Worm (Caenorhabditis elegans) whole organism, late embryonic: ENCODE data around the gene duo-1.

Experiments used
- C08G9.2 ChIP-seq: sonication (generic microtip); optimal IDR thresholded peaks from 2 replicates; lab custom pipeline; 2016; ENCODE audit warnings: mild to moderate bottlenecking, missing genetic modification characterization, moderate library complexity, missing compliant biosample characterization
- F13H6.1 ChIP-seq: sonication (generic microtip); optimal IDR thresholded peaks from 2 replicates; lab custom pipeline; 2016; ENCODE audit warnings: missing genetic modification characterization, missing compliant biosample characterization
- K02D7.2 ChIP-seq: sonication (generic microtip); optimal IDR thresholded peaks from 2 replicates; lab custom pipeline; 2017; ENCODE audit warnings: mild to moderate bottlenecking, missing genetic modification characterization, missing compliant biosample characterization
- T23F11.4 ChIP-seq: fragments of 200-800 bp; sonication (Bioruptor generic); optimal IDR thresholded peaks from 2 replicates; lab custom pipeline; 2018; ENCODE audit warnings: mild to moderate bottlenecking, missing genetic modification characterization, missing compliant biosample characterization
- ahr-1 ChIP-seq: sonication (generic microtip); optimal IDR thresholded peaks from 2 replicates; lab custom pipeline; 2016; ENCODE audit warnings: missing genetic modification characterization, missing compliant biosample characterization
- ama-1 ChIP-seq: fragments of 150-350 bp; optimal IDR thresholded peaks from 2 replicates; lab custom pipeline; 2014
- ceh-18 ChIP-seq: sonication (generic microtip); optimal IDR thresholded peaks from 2 replicates; lab custom pipeline; 2016; ENCODE audit warnings: missing genetic modification characterization, missing compliant biosample characterization
- ceh-19 ChIP-seq: fragments of 200-800 bp; sonication (Bioruptor generic); optimal IDR thresholded peaks from 2 replicates; lab custom pipeline; 2018; ENCODE audit warnings: mild to moderate bottlenecking, missing genetic modification characterization, missing compliant biosample characterization
- ceh-2 ChIP-seq: sonication (generic microtip); optimal IDR thresholded peaks from 2 replicates; lab custom pipeline; 2016; ENCODE audit warnings: missing genotype, missing genetic modification characterization, missing compliant biosample characterization
- ceh-24 ChIP-seq: sonication (generic microtip); optimal IDR thresholded peaks from 2 replicates; lab custom pipeline; 2016; ENCODE audit warnings: mild to moderate bottlenecking, missing genetic modification characterization, missing compliant biosample characterization
- ceh-30 ChIP-seq: fragments of 150-350 bp; optimal IDR thresholded peaks from 2 replicates; lab custom pipeline; 2014; ENCODE audit warnings: missing biosample characterization, missing genetic modification characterization
- ceh-31 ChIP-seq: sonication (generic microtip); optimal IDR thresholded peaks from 2 replicates; lab custom pipeline; 2016; ENCODE audit warnings: missing genetic modification characterization, missing compliant biosample characterization
- ceh-34 ChIP-seq: sonication (generic microtip); optimal IDR thresholded peaks from 2 replicates; lab custom pipeline; 2016; ENCODE audit warnings: mild to moderate bottlenecking, missing genetic modification characterization, missing compliant biosample characterization
- ceh-48 ChIP-seq: sonication (generic microtip); optimal IDR thresholded peaks from 2 replicates; lab custom pipeline; 2016; ENCODE audit warnings: missing genetic modification characterization, inconsistent platforms, missing compliant biosample characterization
- ceh-6 ChIP-seq: fragments of 200-800 bp; sonication (Bioruptor generic); optimal IDR thresholded peaks from 2 replicates; lab custom pipeline; 2018; ENCODE audit warnings: mild to moderate bottlenecking, missing genetic modification characterization, missing compliant biosample characterization
- ceh-9 ChIP-seq: sonication (generic microtip); optimal IDR thresholded peaks from 2 replicates; lab custom pipeline; 2016; ENCODE audit warnings: mild to moderate bottlenecking, missing genetic modification characterization, inconsistent platforms, missing compliant biosample characterization
- dmd-4 ChIP-seq: sonication (generic microtip); optimal IDR thresholded peaks from 2 replicates; lab custom pipeline; 2016; ENCODE audit warnings: borderline replicate concordance, missing genetic modification characterization, missing compliant biosample characterization
- eyg-1 ChIP-seq: sonication (generic microtip); optimal IDR thresholded peaks from 2 replicates; lab custom pipeline; 2016; ENCODE audit warnings: missing genotype, missing genetic modification characterization, missing compliant biosample characterization
- fax-1 ChIP-seq: sonication (generic microtip); optimal IDR thresholded peaks from 2 replicates; lab custom pipeline; 2016; ENCODE audit warnings: missing genotype, missing genetic modification characterization, missing compliant biosample characterization
- fkh-10 ChIP-seq: fragments of 150-350 bp; optimal IDR thresholded peaks from 2 replicates; lab custom pipeline; 2014; ENCODE audit warnings: missing biosample characterization, missing genetic modification reagents, missing genetic modification characterization
- fkh-6 ChIP-seq: sonication (generic microtip); optimal IDR thresholded peaks from 2 replicates; lab custom pipeline; 2016; ENCODE audit warnings: missing genetic modification characterization, missing compliant biosample characterization
- hlh-13 ChIP-seq: fragments of 200-800 bp; sonication (Bioruptor generic); optimal IDR thresholded peaks from 2 replicates; lab custom pipeline; 2018; ENCODE audit warnings: mild to moderate bottlenecking, missing genetic modification characterization, missing compliant biosample characterization
- hlh-30 ChIP-seq: sonication (generic microtip); optimal IDR thresholded peaks from 2 replicates; lab custom pipeline; 2017; ENCODE audit warnings: antibody characterized with exemption, missing genetic modification characterization, missing compliant biosample characterization; ENCODE audit not compliant: insufficient read depth
- hlh-8 ChIP-seq: sonication (generic microtip); optimal IDR thresholded peaks from 2 replicates; lab custom pipeline; 2016; ENCODE audit warnings: missing genotype, missing genetic modification characterization, missing compliant biosample characterization
- lim-6 ChIP-seq: sonication (generic microtip); optimal IDR thresholded peaks from 2 replicates; lab custom pipeline; 2016; ENCODE audit warnings: missing genetic modification characterization, missing compliant biosample characterization
- madf-2 ChIP-seq: sonication (generic microtip); optimal IDR thresholded peaks from 2 replicates; lab custom pipeline; 2017; ENCODE audit warnings: missing genetic modification characterization, missing compliant biosample characterization
- mec-3 ChIP-seq: sonication (generic microtip); optimal IDR thresholded peaks from 2 replicates; lab custom pipeline; 2016; ENCODE audit warnings: borderline replicate concordance, missing genetic modification characterization, missing compliant biosample characterization
- nhr-11 ChIP-seq: fragments of 150-350 bp; optimal IDR thresholded peaks from 2 replicates; lab custom pipeline; 2014; ENCODE audit warnings: missing biosample characterization, missing genetic modification characterization
- npax-4 ChIP-seq: sonication (generic microtip); optimal IDR thresholded peaks from 2 replicates; lab custom pipeline; 2016; ENCODE audit warnings: missing genetic modification characterization, missing compliant biosample characterization
- odd-2 ChIP-seq: sonication (generic microtip); optimal IDR thresholded peaks from 2 replicates; lab custom pipeline; 2017; ENCODE audit warnings: antibody characterized with exemption, mild to moderate bottlenecking, missing genetic modification characterization, missing compliant biosample characterization
- pag-3 ChIP-seq: sonication (generic microtip); optimal IDR thresholded peaks from 2 replicates; lab custom pipeline; 2016; ENCODE audit warnings: missing compliant biosample characterization, missing genetic modification characterization, borderline replicate concordance
- pat-9 ChIP-seq: fragments of 200-800 bp; sonication (Bioruptor generic); optimal IDR thresholded peaks from 2 replicates; lab custom pipeline; 2018; ENCODE audit warnings: mild to moderate bottlenecking, missing genetic modification characterization, moderate library complexity, missing compliant biosample characterization
- pax-1 ChIP-seq: fragments of 150-350 bp; optimal IDR thresholded peaks from 2 replicates; lab custom pipeline; 2014; ENCODE audit warnings: missing biosample characterization, missing genetic modification characterization
- pha-2 ChIP-seq: sonication (generic microtip); optimal IDR thresholded peaks from 2 replicates; lab custom pipeline; 2017; ENCODE audit warnings: mild to moderate bottlenecking, missing genetic modification characterization, missing compliant biosample characterization
- pha-4 ChIP-seq: fragments of 150-350 bp; optimal IDR thresholded peaks from 2 replicates; lab custom pipeline; 2018; ENCODE audit warnings: missing biosample characterization, missing genetic modification reagents, missing genetic modification characterization
- pqm-1 ChIP-seq: sonication (generic microtip); optimal IDR thresholded peaks from 2 replicates; lab custom pipeline; 2016; ENCODE audit warnings: missing genetic modification characterization, missing compliant biosample characterization
- pros-1 ChIP-seq: fragments of 150-350 bp; optimal IDR thresholded peaks from 2 replicates; lab custom pipeline; 2014; ENCODE audit warnings: missing biosample characterization, missing genetic modification reagents, missing genetic modification characterization
- ref-2 ChIP-seq: sonication (generic microtip); optimal IDR thresholded peaks from 2 replicates; lab custom pipeline; 2016; ENCODE audit warnings: missing genetic modification characterization, missing compliant biosample characterization
- rnt-1 ChIP-seq: sonication (generic microtip); optimal IDR thresholded peaks from 2 replicates; lab custom pipeline; 2016; ENCODE audit warnings: missing genetic modification characterization, missing compliant biosample characterization
- syd-9 ChIP-seq: sonication (generic microtip); optimal IDR thresholded peaks from 2 replicates; lab custom pipeline; 2016; ENCODE audit warnings: mild to moderate bottlenecking, missing genetic modification characterization, moderate library complexity, missing compliant biosample characterization
- tbx-7 ChIP-seq: sonication (generic microtip); optimal IDR thresholded peaks from 2 replicates; lab custom pipeline; 2016; ENCODE audit warnings: missing genotype, missing genetic modification characterization, missing compliant biosample characterization
- ttx-3 ChIP-seq: sonication (generic microtip); optimal IDR thresholded peaks from 2 replicates; lab custom pipeline; 2016; ENCODE audit warnings: missing genetic modification reagents, missing genetic modification characterization, missing compliant biosample characterization
- unc-55 ChIP-seq: sonication (generic microtip); optimal IDR thresholded peaks from 2 replicates; lab custom pipeline; 2017; ENCODE audit warnings: missing biosample characterization, missing genetic modification reagents, missing genetic modification characterization
- unc-86 ChIP-seq: sonication (generic microtip); optimal IDR thresholded peaks from 2 replicates; lab custom pipeline; 2016; ENCODE audit warnings: missing genetic modification characterization, missing compliant biosample characterization
- ztf-16 ChIP-seq: sonication (generic microtip); optimal IDR thresholded peaks from 2 replicates; lab custom pipeline; 2017; ENCODE audit warnings: missing genetic modification characterization, missing compliant biosample characterization

duo-1 gene

DNA sequence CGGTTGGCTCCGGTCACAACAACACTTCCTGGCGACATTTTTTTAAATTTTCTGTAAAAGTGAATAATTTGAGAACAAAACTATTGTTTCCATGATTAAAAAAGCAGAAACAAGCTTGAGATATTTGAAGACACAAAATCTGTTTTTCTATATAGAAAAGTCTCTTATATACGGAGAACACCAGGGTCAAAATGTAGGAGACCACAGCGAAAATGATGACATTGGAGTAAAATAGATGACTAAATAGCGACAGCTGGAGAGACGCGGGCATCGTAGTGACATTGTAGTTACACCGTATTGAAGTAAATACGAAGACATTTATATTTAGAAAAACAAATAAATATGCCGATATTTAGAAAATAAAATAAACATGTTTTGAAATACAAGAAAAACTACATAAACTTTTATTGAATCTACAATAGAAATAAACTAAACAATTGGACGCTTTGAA, 38.3 kb upstream of the duo-1 start, which contains the start of gene sdz-8:
Gene sdz-8, minus strand, starts transcription at position 51 of the 451 bp plus-strand sequence.
- no peak for TF ChIP-seq syd-9 (tag; lab: Kevin White, UChicago)
- TF ChIP-seq pag-3 (tag; lab: Kevin White, UChicago) = no peak
- TF ChIP-seq C08G9.2 (tag; lab: Kevin White, UChicago) = no peak
- no peak for TF ChIP-seq unc-55 (GFP tag; lab: Kevin White, UChicago)
- no peak for TF ChIP-seq hlh-13 (GFP tag; lab: Kevin White, UChicago)
- no peak for TF ChIP-seq ama-1 (lab: Kevin White, UChicago)

DNA sequence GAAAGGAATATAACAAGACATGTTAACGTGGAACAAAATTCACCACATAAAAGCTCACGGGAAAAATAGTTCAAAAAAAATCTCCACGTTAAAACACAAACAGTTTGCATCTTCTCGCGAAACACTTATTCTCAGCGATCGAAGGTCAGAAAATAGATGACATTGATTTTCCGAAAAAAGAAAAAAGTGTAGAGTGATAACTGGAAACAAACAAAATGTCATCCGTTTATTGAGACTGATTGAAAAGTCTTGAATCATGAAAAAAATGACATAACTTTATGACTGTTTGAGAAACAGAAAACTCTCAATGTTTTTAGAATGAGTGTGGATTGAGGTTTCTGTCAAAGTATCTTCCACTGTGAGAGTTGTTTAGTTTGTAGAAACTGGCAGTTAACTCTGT, 36.6 kb upstream of the duo-1 start, which contains the start of gene C55A6.4:
Gene C55A6.4, minus strand, starts transcription at position 101 of the 400 bp plus-strand sequence.
- TF ChIP-seq pax-1 (tag; lab: Kevin White, UChicago) (no peak), fkh-10 (GFP tag; lab: Kevin White, UChicago) (no peak), pqm-1 (tag; lab: Kevin White, UChicago) (no peak), ceh-31 (no peak), ceh-34 (tag; lab: Kevin White, UChicago) (no peak), npax-4 (tag; lab: Kevin White, UChicago) (no peak), nhr-11 (no peak), ceh-9 (tag; lab: Kevin White, UChicago) (no peak), ceh-48 (no peak), hlh-13 (GFP tag; lab: Kevin White, UChicago) (no peak), ama-1 (lab: Kevin White, UChicago) (no peak), pat-9 (tag; lab: Kevin White, UChicago) (no peak), ref-2 (tag; lab: Kevin White, UChicago) (no peak)

DNA sequence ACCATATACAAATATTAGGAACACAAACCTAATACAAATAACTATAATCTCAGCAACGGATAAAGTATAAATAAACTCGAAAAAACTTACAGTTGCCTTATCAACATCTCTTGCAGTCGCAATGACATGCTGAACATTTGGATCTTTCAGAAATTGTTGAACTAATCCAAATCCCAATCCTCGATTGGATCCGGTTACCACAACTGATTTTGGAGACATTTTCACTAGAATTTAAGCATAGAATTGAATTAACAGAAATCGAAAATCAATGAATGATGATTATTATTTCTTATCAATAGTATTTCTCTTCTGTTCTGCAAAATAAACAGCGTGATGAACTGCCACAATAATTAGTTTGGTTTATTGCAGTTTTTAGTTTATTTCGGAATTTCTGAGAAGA, 34.2 kb upstream of the duo-1 start, which contains the start of the genes C55A6.11 and C55A6.7:
Gene C55A6.11, plus strand, starts transcription at position 301 of the 400 bp plus-strand sequence.
Gene C55A6.7, minus strand, starts transcription at position 316 of the 400 bp plus-strand sequence.
- TF ChIP-seq pax-1 (tag; lab: Kevin White, UChicago) = no peak
- no peak for TF ChIP-seq ztf-16
- no peak for TF ChIP-seq ceh-24 (tag; lab: Kevin White, UChicago)
- no peak for TF ChIP-seq mec-3
- no peak for TF ChIP-seq tbx-7 (tag; lab: Kevin White, UChicago)
- no peak for TF ChIP-seq ceh-6 (GFP tag; lab: Kevin White, UChicago)
- TF ChIP-seq ttx-3 (tag; lab: Kevin White, UChicago) = no peak

DNA sequence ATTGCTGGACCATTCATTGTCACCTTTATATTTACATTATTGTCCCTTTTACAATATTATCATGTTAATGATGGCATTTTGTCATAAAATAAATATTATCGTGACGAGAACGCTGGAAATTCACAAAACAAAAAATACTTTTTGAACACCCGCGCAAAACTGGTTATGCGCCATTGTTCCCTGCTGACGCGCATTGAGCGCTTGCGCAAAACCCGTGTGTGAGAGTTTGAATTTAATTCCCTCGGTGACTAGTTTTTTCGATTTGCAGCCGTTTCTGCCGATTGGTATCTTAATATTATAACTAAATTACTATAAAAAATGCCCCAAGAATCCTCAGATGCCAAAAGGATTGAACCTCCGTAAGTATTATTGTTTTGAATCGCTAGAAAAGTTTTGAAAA, 33.0 kb upstream of the duo-1 start, which contains the start of gene pafo-1:
Gene pafo-1, plus strand, starts transcription at position 256 of the 400 bp plus-strand sequence.
- TF ChIP-seq ceh-2 (tag; lab: Kevin White, UChicago) (no peak), hlh-30 (tag; lab: Kevin White, UChicago) (peak; percentile 29), pha-4 (tag; lab: Kevin White, UChicago) (no peak), C08G9.2 (tag; lab: Kevin White, UChicago) (no peak), pros-1 (tag; lab: Kevin White, UChicago) (no peak), pax-1 (tag; lab: Kevin White, UChicago) (no peak), ceh-19 (GFP tag; lab: Kevin White, UChicago) (no peak), T23F11.4 (GFP tag; lab: Kevin White, UChicago) (no peak), F13H6.1 (tag; lab: Kevin White, UChicago) (no peak), dmd-4 (tag; lab: Kevin White, UChicago) (no peak), pha-2 (tag; lab: Kevin White, UChicago) (no peak), hlh-8 (tag; lab: Kevin White, UChicago) (no peak), pat-9 (tag; lab: Kevin White, UChicago) (peak; percentile 32), pag-3 (tag; lab: Kevin White, UChicago) (no peak), K02D7.2 (tag; lab: Kevin White, UChicago) (no peak), eyg-1 (tag; lab: Kevin White, UChicago) (no peak), lim-6 (tag; lab: Kevin White, UChicago) (no peak), madf-2 (tag; lab: Kevin White, UChicago) (peak; percentile 42), rnt-1 (tag; lab: Kevin White, UChicago) (peak; percentile 25), fkh-6 (tag; lab: Kevin White, UChicago) (no peak), odd-2 (tag; lab: Kevin White, UChicago) (no peak), ceh-18 (tag; lab: Kevin White, UChicago) (peak; percentile 30), fax-1 (tag; lab: Kevin White, UChicago) (no peak), syd-9 (tag; lab: Kevin White, UChicago) (no peak), unc-86 (peak; percentile 52), ceh-6 (GFP tag; lab: Kevin White, UChicago) (no peak), fkh-10 (GFP tag; lab: Kevin White, UChicago) (no peak), ceh-31 (peak; percentile 43), ama-1 (lab: Kevin White, UChicago) (no peak), mec-3 (no peak), ceh-30 (tag; lab: Kevin White, UChicago) (no peak), ahr-1 (tag; lab: Kevin White, UChicago) (no peak)
